Fruit fly (Drosophila melanogaster): ENCODE data around the gene CG8534.

DNA sequence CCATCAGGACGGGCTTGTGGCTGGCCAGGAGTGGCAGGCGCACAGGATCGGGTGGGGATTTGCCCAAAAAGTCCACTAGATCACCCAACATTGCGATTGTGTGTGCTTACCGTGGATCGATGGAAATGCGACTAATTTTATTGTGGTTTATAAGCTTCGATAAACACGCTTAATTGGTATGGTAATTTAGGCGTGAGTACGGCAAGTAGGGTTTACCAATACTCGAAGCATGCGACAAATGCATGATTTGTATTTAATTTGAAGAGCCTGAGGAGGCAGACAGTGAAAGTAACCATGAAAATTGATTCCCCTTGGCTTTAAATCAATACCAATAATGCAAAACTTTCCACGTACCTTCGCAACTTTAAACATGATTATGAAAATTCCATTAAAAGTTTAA, 7.2 kb downstream of the CG8534 start, which contains the start of gene CG9458:
- TF ChIP-seq BEAF-32 (GFP tag; optimal IDR thresholded peaks at IDR 0.05), result no peak
- no peak for TF ChIP-seq ERR (GFP tag; optimal IDR thresholded peaks at IDR 0.05)
- TF ChIP-seq CG3163 (GFP tag; optimal IDR thresholded peaks at IDR 0.05), result no peak
- no peak for TF ChIP-seq CG9437 (GFP tag; optimal IDR thresholded peaks at IDR 0.05)
- no peak for TF ChIP-seq Usf (GFP tag; optimal IDR thresholded peaks at IDR 0.05)

Measured in whole organism, embryonic.